Fruit fly (Drosophila melanogaster) whole organism, embryonic: ENCODE results near the gene CG14195.

Source experiments
- Aef1 ChIP-seq: fragments of 200-800 bp; sonication (Bioruptor generic); IDR thresholded peaks from 3 replicates; pipeline ENCODE4 v1.3.6; 2022; ENCODE audit warnings: missing biosample characterization, missing genetic modification characterization
- Blimp-1 ChIP-seq: fragments of 200-800 bp; sonication (Bioruptor generic); optimal IDR thresholded peaks from 3 replicates; lab custom pipeline; 2018; ENCODE audit warnings: missing biosample characterization, missing genetic modification characterization, mild to moderate bottlenecking, moderate library complexity, missing genetic modification reagents
- CG10147 ChIP-seq: fragments of 200-800 bp; sonication (Bioruptor generic); optimal IDR thresholded peaks from 2 replicates; lab custom pipeline; 2019; ENCODE audit warnings: missing biosample characterization, mild to moderate bottlenecking, missing genetic modification characterization, moderate library complexity
- CG10565 ChIP-seq: fragments of 200-800 bp; sonication (Bioruptor generic); optimal IDR thresholded peaks from 3 replicates; lab custom pipeline; 2016; ENCODE audit warnings: missing biosample characterization, mild to moderate bottlenecking, missing genetic modification characterization
- CG12155 ChIP-seq: fragments of 200-800 bp; sonication (Bioruptor generic); optimal IDR thresholded peaks from 3 replicates; lab custom pipeline; 2016; ENCODE audit warnings: missing biosample characterization, missing genetic modification characterization
- CG12769 ChIP-seq: fragments of 200-800 bp; sonication (Bioruptor generic); optimal IDR thresholded peaks from 2 replicates; lab custom pipeline; 2019; ENCODE audit warnings: missing biosample characterization, mild to moderate bottlenecking, missing genetic modification characterization, moderate library complexity
- CG13287 ChIP-seq: fragments of 200-800 bp; sonication (Bioruptor generic); IDR thresholded peaks from 2 replicates; pipeline ENCODE4 v1.3.6; 2022; ENCODE audit warnings: missing biosample characterization, missing genetic modification characterization; ENCODE audit not compliant: partially characterized antibody
- CG13775 ChIP-seq: fragments of 200-800 bp; sonication (Bioruptor generic); optimal IDR thresholded peaks from 3 replicates; lab custom pipeline; 2017; ENCODE audit warnings: missing biosample characterization, mild to moderate bottlenecking, missing genetic modification characterization
- CG14965 ChIP-seq: fragments of 200-800 bp; sonication (Bioruptor generic); optimal IDR thresholded peaks from 2 replicates; lab custom pipeline; 2016; ENCODE audit warnings: missing biosample characterization, missing genetic modification characterization, borderline replicate concordance
- CG15514 ChIP-seq: fragments of 200-800 bp; sonication (Bioruptor generic); optimal IDR thresholded peaks from 3 replicates; lab custom pipeline; 2017; ENCODE audit warnings: missing biosample characterization, missing genetic modification characterization, mild to moderate bottlenecking, moderate library complexity, missing genetic modification reagents
- CG16815 ChIP-seq: fragments of 200-800 bp; sonication (Bioruptor generic); optimal IDR thresholded peaks from 3 replicates; lab custom pipeline; 2017; ENCODE audit warnings: missing biosample characterization, mild to moderate bottlenecking, missing genetic modification characterization
- CG17385 ChIP-seq: fragments of 200-800 bp; sonication (Bioruptor generic); optimal IDR thresholded peaks from 3 replicates; lab custom pipeline; 2018; ENCODE audit warnings: missing biosample characterization, mild to moderate bottlenecking, missing genetic modification characterization
- CG17802 ChIP-seq: fragments of 200-800 bp; sonication (Bioruptor generic); optimal IDR thresholded peaks from 2 replicates; lab custom pipeline; 2018; ENCODE audit warnings: missing biosample characterization, mild to moderate bottlenecking, missing genetic modification characterization, moderate library complexity
- CG17829 ChIP-seq: fragments of 200-800 bp; optimal IDR thresholded peaks from 2 replicates; lab custom pipeline; 2019; ENCODE audit warnings: missing biosample characterization, mild to moderate bottlenecking, missing genetic modification characterization, moderate library complexity
- CG2202 ChIP-seq: fragments of 200-800 bp; sonication (Bioruptor generic); optimal IDR thresholded peaks from 2 replicates; lab custom pipeline; 2018; ENCODE audit warnings: missing biosample characterization, mild to moderate bottlenecking, missing genetic modification characterization
- CG2889 ChIP-seq: fragments of 200-800 bp; sonication (Bioruptor generic); IDR thresholded peaks from 3 replicates; pipeline ENCODE4 v1.3.6; 2022; ENCODE audit warnings: missing biosample characterization, missing genetic modification characterization
- CG31224 ChIP-seq: fragments of 200-800 bp; sonication (Bioruptor generic); IDR thresholded peaks from 2 replicates; pipeline ENCODE4 v1.3.6; 2022; ENCODE audit warnings: missing biosample characterization, missing genetic modification characterization
- CG31388 ChIP-seq: fragments of 200-800 bp; sonication (Bioruptor generic); optimal IDR thresholded peaks from 2 replicates; lab custom pipeline; 2016; ENCODE audit warnings: missing biosample characterization, missing genetic modification characterization
- CG6683 ChIP-seq: fragments of 200-800 bp; sonication (Bioruptor generic); optimal IDR thresholded peaks from 2 replicates; lab custom pipeline; 2017; ENCODE audit warnings: missing biosample characterization, mild to moderate bottlenecking, missing genetic modification characterization, missing genetic modification reagents
- CG7745 ChIP-seq: fragments of 200-800 bp; sonication (Bioruptor generic); optimal IDR thresholded peaks from 2 replicates; lab custom pipeline; 2018; ENCODE audit warnings: missing biosample characterization, mild to moderate bottlenecking, missing genetic modification characterization, moderate library complexity
- CG8478 ChIP-seq: fragments of >200 bp; optimal IDR thresholded peaks from 2 replicates; lab custom pipeline; 2018
- CG9609 ChIP-seq: fragments of 200-800 bp; sonication (Bioruptor generic); optimal IDR thresholded peaks from 3 replicates; lab custom pipeline; 2016; ENCODE audit warnings: missing biosample characterization, missing genetic modification characterization
- CG9817 ChIP-seq: fragments of 200-800 bp; sonication (Bioruptor generic); optimal IDR thresholded peaks from 2 replicates; lab custom pipeline; 2018; ENCODE audit warnings: missing biosample characterization, mild to moderate bottlenecking, missing genetic modification characterization, moderate library complexity
- CrebB ChIP-seq: fragments of 200-800 bp; sonication (Bioruptor generic); optimal IDR thresholded peaks from 3 replicates; lab custom pipeline; 2018; ENCODE audit warnings: missing biosample characterization, mild to moderate bottlenecking, missing genetic modification characterization
- Fer3 ChIP-seq: fragments of 200-800 bp; sonication (Bioruptor generic); optimal IDR thresholded peaks from 2 replicates; lab custom pipeline; 2018; ENCODE audit warnings: missing biosample characterization, mild to moderate bottlenecking, missing genetic modification characterization, moderate library complexity
- Hey ChIP-seq: fragments of 200-800 bp; sonication (Bioruptor generic); optimal IDR thresholded peaks from 3 replicates; lab custom pipeline; 2018; ENCODE audit warnings: missing biosample characterization, mild to moderate bottlenecking, missing genetic modification characterization
- MTF-1 ChIP-seq: fragments of 200-800 bp; sonication (Bioruptor generic); optimal IDR thresholded peaks from 2 replicates; lab custom pipeline; 2018; ENCODE audit warnings: missing biosample characterization, mild to moderate bottlenecking, missing genetic modification characterization, borderline replicate concordance
- Nf-YC ChIP-seq: fragments of 200-800 bp; optimal IDR thresholded peaks from 3 replicates; lab custom pipeline; 2019; ENCODE audit warnings: missing biosample characterization, mild to moderate bottlenecking, missing genetic modification characterization, moderate library complexity
- Side ChIP-seq: fragments of 200-800 bp; sonication (Bioruptor generic); optimal IDR thresholded peaks from 2 replicates; lab custom pipeline; 2016; ENCODE audit warnings: missing biosample characterization, missing genetic modification characterization
- ac ChIP-seq: fragments of 200-800 bp; sonication (Bioruptor generic); optimal IDR thresholded peaks from 3 replicates; lab custom pipeline; 2017; ENCODE audit warnings: missing biosample characterization, mild to moderate bottlenecking, missing genetic modification characterization
- bab2 ChIP-seq: fragments of 200-800 bp; sonication (Bioruptor generic); optimal IDR thresholded peaks from 2 replicates; lab custom pipeline; 2016; ENCODE audit warnings: missing biosample characterization, missing genetic modification characterization
- bcd ChIP-seq: fragments of 200-800 bp; sonication (Bioruptor generic); optimal IDR thresholded peaks from 2 replicates; lab custom pipeline; 2017; ENCODE audit warnings: missing biosample characterization, mild to moderate bottlenecking, missing genetic modification characterization
- caup ChIP-seq: fragments of 200-800 bp; sonication (Bioruptor generic); optimal IDR thresholded peaks from 3 replicates; lab custom pipeline; 2017; ENCODE audit warnings: missing biosample characterization, mild to moderate bottlenecking, missing genetic modification characterization, moderate library complexity; ENCODE audit not compliant: severe bottlenecking
- cg ChIP-seq: fragments of 200-800 bp; sonication (Bioruptor generic); optimal IDR thresholded peaks from 3 replicates; lab custom pipeline; 2019; ENCODE audit warnings: missing biosample characterization, mild to moderate bottlenecking, missing genetic modification characterization, moderate library complexity
- chinmo ChIP-seq: fragments of 200-800 bp; sonication (Bioruptor generic); IDR thresholded peaks from 4 replicates; pipeline ENCODE4 v1.3.6; 2022; ENCODE audit warnings: missing biosample characterization, missing genetic modification characterization; ENCODE audit not compliant: partially characterized antibody
- crc ChIP-seq: fragments of 200-800 bp; sonication (Bioruptor generic); optimal IDR thresholded peaks from 2 replicates; lab custom pipeline; 2016; ENCODE audit warnings: missing biosample characterization, missing genetic modification characterization
- ems ChIP-seq: fragments of 200-800 bp; sonication (Bioruptor generic); optimal IDR thresholded peaks from 3 replicates; lab custom pipeline; 2016; ENCODE audit warnings: missing biosample characterization, missing genetic modification characterization
- esg ChIP-seq: fragments of 200-800 bp; sonication (Bioruptor generic); conservative IDR thresholded peaks from 2 replicates; pipeline ENCODE4 v1.3.6; 2022; ENCODE audit warnings: missing biosample characterization, missing genetic modification characterization
- gt ChIP-seq: fragments of 200-800 bp; sonication (Bioruptor generic); IDR thresholded peaks from 2 replicates; pipeline ENCODE4 v1.3.6; 2022; ENCODE audit warnings: missing biosample characterization, missing genetic modification characterization
- hbn ChIP-seq: fragments of 200-800 bp; sonication (Bioruptor generic); IDR thresholded peaks from 2 replicates; pipeline ENCODE4 v1.3.6; 2022; ENCODE audit warnings: missing biosample characterization, missing genetic modification characterization; ENCODE audit not compliant: partially characterized antibody
- hth ChIP-seq: fragments of >200 bp; optimal IDR thresholded peaks from 2 replicates; lab custom pipeline; 2017; ENCODE audit warnings: inconsistent platforms
- lmd ChIP-seq: fragments of 200-800 bp; sonication (Bioruptor generic); IDR thresholded peaks from 2 replicates; pipeline ENCODE4 v1.3.6; 2022; ENCODE audit warnings: missing biosample characterization, missing genetic modification characterization
- lov ChIP-seq, 2 experiments: fragments of 200-800 bp in 1 of 2; fragments of >200 bp in 1 of 2; sonication (Bioruptor generic) in 1 of 2; IDR thresholded peaks in 1 of 2; optimal IDR thresholded peaks in 1 of 2; 2 replicates in 1 of 2; 3 replicates in 1 of 2; pipeline versions ENCODE4 v1.3.6 to Lab custom; 2017 to 2022; ENCODE audit warnings: missing biosample characterization in 1 of 2, missing genetic modification characterization in 1 of 2
- pnt ChIP-seq: fragments of 200-800 bp; sonication (Bioruptor generic); optimal IDR thresholded peaks from 3 replicates; lab custom pipeline; 2016; ENCODE audit warnings: missing biosample characterization, missing genetic modification characterization
- salm ChIP-seq: fragments of 200-800 bp; sonication (Bioruptor generic); optimal IDR thresholded peaks from 2 replicates; lab custom pipeline; 2018; ENCODE audit warnings: missing biosample characterization, mild to moderate bottlenecking, missing genetic modification characterization
- sens ChIP-seq: fragments of 200-800 bp; sonication (Bioruptor generic); peaks from one replicate; lab custom pipeline; 2016; ENCODE audit warnings: missing biosample characterization, missing genetic modification characterization
- sob ChIP-seq: fragments of 200-800 bp; sonication (Bioruptor generic); IDR thresholded peaks from 2 replicates; pipeline ENCODE4 v1.3.6; 2022; ENCODE audit warnings: missing biosample characterization, missing genetic modification characterization
- unc-4 ChIP-seq: fragments of 200-800 bp; sonication (Bioruptor generic); IDR thresholded peaks from 2 replicates; pipeline ENCODE4 v1.3.6; 2022; ENCODE audit warnings: missing biosample characterization, missing genetic modification characterization; ENCODE audit not compliant: partially characterized antibody
- zfh2 ChIP-seq: fragments of 200-800 bp; sonication (Bioruptor generic); optimal IDR thresholded peaks from 2 replicates; lab custom pipeline; 2016; ENCODE audit warnings: missing biosample characterization, missing genetic modification characterization

Gene CG14195

DNA sequence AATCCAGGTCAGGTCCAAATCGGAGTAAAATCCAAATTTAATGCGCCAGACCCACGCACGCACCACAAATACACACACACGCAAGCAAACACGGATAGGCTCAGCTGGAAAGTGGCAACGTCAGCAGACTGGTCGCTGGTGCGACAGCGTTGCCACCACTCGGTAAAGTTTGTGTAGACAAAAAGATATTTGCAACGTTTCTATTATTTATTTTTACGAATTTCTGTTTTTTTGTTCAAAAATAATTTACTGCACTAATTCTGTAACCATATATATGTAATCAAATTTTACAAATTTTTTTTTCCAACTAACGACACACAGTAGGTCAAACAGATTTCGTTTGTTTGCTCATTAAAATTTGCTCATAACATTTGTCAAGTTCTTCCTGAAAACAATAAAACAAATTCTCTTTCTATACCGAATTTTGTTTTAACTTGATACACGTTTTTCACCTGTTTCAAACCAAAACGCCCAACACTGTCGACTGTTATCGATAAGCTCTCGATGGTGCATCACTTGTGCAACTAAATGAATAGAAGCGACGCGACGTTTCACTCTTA, 32.1 kb downstream of the CG14195 start, which contains the start of the genes CG7556 and CG7453 (continued):
- TF ChIP-seq ac (GFP tag; lab: Kevin White, UChicago) (no peak), CG12155 (GFP tag; lab: Kevin White, UChicago) (peak; percentile 65), unc-4 (GFP tag; lab: Robert Waterston, UW) (no peak), CG12769 (no peak), caup (GFP tag; lab: Kevin White, UChicago) (peak; percentile 42), pnt (GFP tag; lab: Kevin White, UChicago) (peak; percentile 67), CG31224 (GFP tag; lab: Robert Waterston, UW) (peak; percentile 45), CG7745 (no peak), chinmo (GFP tag; lab: Robert Waterston, UW) (no peak), Blimp-1 (GFP tag; lab: Kevin White, UChicago) (peak; percentile 61), CG17829 (tag; lab: Kevin White, UChicago) (peak; percentile 65), CG13287 (GFP tag; lab: Robert Waterston, UW) (0 out of 2 replicates have a peak, but pooled peaks have one; percentile 14), CG31388 (peak; percentile 9), MTF-1 (GFP tag; lab: Kevin White, UChicago) (no peak), CG15514 (GFP tag; lab: Kevin White, UChicago) (peak; percentile 65), Fer3 (peak; percentile 54), esg (GFP tag; lab: Robert Waterston, UW) (peak; percentile 68), CG13775 (GFP tag; lab: Kevin White, UChicago) (peak; percentile 83), CG2202 (peak; percentile 11), sob (GFP tag; lab: Robert Waterston, UW) (peak; percentile 77), salm (tag; lab: Kevin White, UChicago) (no peak), bcd (peak; percentile 76), bab2 (peak; percentile 83), CG17802 (peak; percentile 26), gt (GFP tag; lab: Robert Waterston, UW) (no peak), CrebB (no peak), lmd (GFP tag; lab: Robert Waterston, UW) (peak; percentile 56), cg (GFP tag; lab: Kevin White, UChicago) (peak; percentile 76), CG14965 (GFP tag; lab: Kevin White, UChicago) (no peak), CG8478 (lab: Kevin White, UChicago) (no peak), Aef1 (GFP tag; lab: Robert Waterston, UW) (peak; percentile 55), Side (GFP tag; lab: Kevin White, UChicago) (peak; percentile 66), sens (GFP tag; lab: Kevin White, UChicago) (peak; percentile 96), zfh2 (GFP tag; lab: Kevin White, UChicago) (peak; percentile 83), CG9817 (tag; lab: Kevin White, UChicago) (peak; percentile 62), Hey (no peak), crc (GFP tag; lab: Kevin White, UChicago) (peak; percentile 18), CG10147 (GFP tag; lab: Kevin White, UChicago) (peak; percentile 68), ems (peak; percentile 71), lov (optimal IDR thresholded peaks at IDR 0.05; lab: Kevin White, UChicago) (no peak), lov (GFP tag; IDR thresholded peaks at IDR 0.05; lab: Robert Waterston, UW) (no peak), CG6683 (GFP tag; lab: Kevin White, UChicago) (peak; percentile 42), Nf-YC (peak; percentile 70), CG16815 (GFP tag; lab: Kevin White, UChicago) (peak; percentile 65), CG10565 (GFP tag; lab: Kevin White, UChicago) (no peak), hth (lab: Kevin White, UChicago) (no peak), hbn (GFP tag; lab: Robert Waterston, UW) (no peak), CG2889 (GFP tag; lab: Robert Waterston, UW) (0 out of 3 replicates have a peak, but pooled peaks have one; percentile 54), CG9609 (GFP tag; lab: Kevin White, UChicago) (peak; percentile 77), CG17385 (GFP tag; lab: Kevin White, UChicago) (peak; percentile 63)
